Fruit fly (Drosophila melanogaster): ENCODE data around the gene Cdk8.

dm6 chr3L:9823797-9824196 is 14.7 kb downstream of the Cdk8 start, which contains the start of gene Ilp5:
- TF ChIP-seq CTCF (optimal IDR thresholded peaks at IDR 0.05) (no peak), CG8478 (optimal IDR thresholded peaks at IDR 0.05) (no peak)

All from S2 (cell line).